Fruit fly (Drosophila melanogaster): ENCODE measurements around the gene CG43290.

CG43290 gene

dm6 chr3R:7349452-7349851 is at the start of gene CG43290:
Gene CG43290, minus strand, starts transcription at chr3R:7349552.
- TF ChIP-seq CG15710 (tag; optimal IDR thresholded peaks at IDR 0.05), result no peak
- TF ChIP-seq Pif1A (GFP tag; optimal IDR thresholded peaks at IDR 0.05), result no peak
- TF ChIP-seq fd96Ca (GFP tag; IDR thresholded peaks at IDR 0.05), result no peak
- no peak for TF ChIP-seq CG8159 (tag; optimal IDR thresholded peaks at IDR 0.05)
- no peak for TF ChIP-seq CG8301 (tag; optimal IDR thresholded peaks at IDR 0.05)
- no peak for TF ChIP-seq CG9948 (tag; optimal IDR thresholded peaks at IDR 0.05)
- no peak for TF ChIP-seq CG10348 (GFP tag; IDR thresholded peaks at IDR 0.05)
- TF ChIP-seq gl (tag; optimal IDR thresholded peaks at IDR 0.05), result no peak
- TF ChIP-seq Pif1B (GFP tag; optimal IDR thresholded peaks at IDR 0.05), result no peak

dm6 chr3R:7394047-7394446 is 44.7 kb upstream of the CG43290 start:
- TF ChIP-seq Ets98B (GFP tag; IDR thresholded peaks at IDR 0.05) (no peak), Snoo (tag; optimal IDR thresholded peaks at IDR 0.05) (no peak), CG32121 (GFP tag; IDR thresholded peaks at IDR 0.05) (no peak), CG10348 (GFP tag; IDR thresholded peaks at IDR 0.05) (no peak), EcR (GFP tag; optimal IDR thresholded peaks at IDR 0.05) (no peak), CG9948 (tag; optimal IDR thresholded peaks at IDR 0.05) (no peak), CG15710 (tag; optimal IDR thresholded peaks at IDR 0.05) (no peak), CG17806 (tag; optimal IDR thresholded peaks at IDR 0.05) (no peak), CG13204 (GFP tag; optimal IDR thresholded peaks at IDR 0.05) (no peak), CG12605 (GFP tag; IDR thresholded peaks at IDR 0.05) (no peak)

- TF ChIP-seq CG10348 (GFP tag; IDR thresholded peaks at IDR 0.05) (no peak), EcR (GFP tag; optimal IDR thresholded peaks at IDR 0.05) (no peak), Ets98B (GFP tag; IDR thresholded peaks at IDR 0.05) (no peak), fd96Ca (GFP tag; IDR thresholded peaks at IDR 0.05) (no peak), CG8159 (tag; optimal IDR thresholded peaks at IDR 0.05) (no peak), CG13204 (GFP tag; optimal IDR thresholded peaks at IDR 0.05) (no peak), CG17806 (tag; optimal IDR thresholded peaks at IDR 0.05) (no peak), CG32121 (GFP tag; IDR thresholded peaks at IDR 0.05) (no peak), D1 (tag; optimal IDR thresholded peaks at IDR 0.05) (no peak)
Measured at dm6 chr3R:7391113-7391512, 41.8 kb upstream of the CG43290 start, which contains the start of gene CG42650. Gene CG42650, plus strand, starts transcription at chr3R:7391413.

dm6 chr3R:7369205-7369604 is 19.9 kb upstream of the CG43290 start, which contains the start of gene MstProx:
Gene MstProx, minus strand, starts transcription at chr3R:7369305.
- TF ChIP-seq CG8159 (tag; optimal IDR thresholded peaks at IDR 0.05) (no peak), CG8301 (tag; optimal IDR thresholded peaks at IDR 0.05) (no peak), Pif1A (GFP tag; optimal IDR thresholded peaks at IDR 0.05) (no peak), EcR (GFP tag; optimal IDR thresholded peaks at IDR 0.05) (no peak), CG34367 (tag; optimal IDR thresholded peaks at IDR 0.05) (no peak), CG14655 (GFP tag; optimal IDR thresholded peaks at IDR 0.05) (no peak), CG4496 (GFP tag; IDR thresholded peaks at IDR 0.05) (no peak), CG17806 (tag; optimal IDR thresholded peaks at IDR 0.05) (no peak), CG15710 (tag; optimal IDR thresholded peaks at IDR 0.05) (no peak), CG12605 (GFP tag; IDR thresholded peaks at IDR 0.05) (no peak)

dm6 chr3R:7365527-7365926 is 16.2 kb upstream of the CG43290 start, which contains the start of the genes Mst84Db and Mst84Da:
Gene Mst84Db, minus strand, starts transcription at chr3R:7365627.
Gene Mst84Da, plus strand, starts transcription at chr3R:7365850.
- no peak for TF ChIP-seq CG8301 (tag; optimal IDR thresholded peaks at IDR 0.05)
- no peak for TF ChIP-seq D1 (tag; optimal IDR thresholded peaks at IDR 0.05)
- TF ChIP-seq CG34367 (tag; optimal IDR thresholded peaks at IDR 0.05), result no peak
- TF ChIP-seq CG10348 (GFP tag; IDR thresholded peaks at IDR 0.05), result no peak
- TF ChIP-seq CG8159 (tag; optimal IDR thresholded peaks at IDR 0.05), result no peak
- no peak for TF ChIP-seq gl (tag; optimal IDR thresholded peaks at IDR 0.05)
- TF ChIP-seq CG13204 (GFP tag; optimal IDR thresholded peaks at IDR 0.05), result no peak
- TF ChIP-seq CG14655 (GFP tag; optimal IDR thresholded peaks at IDR 0.05), result no peak
- no peak for TF ChIP-seq CG4496 (GFP tag; IDR thresholded peaks at IDR 0.05)
- no peak for TF ChIP-seq Ets98B (GFP tag; IDR thresholded peaks at IDR 0.05)
- no peak for TF ChIP-seq EcR (GFP tag; optimal IDR thresholded peaks at IDR 0.05)
- no peak for TF ChIP-seq CG32121 (GFP tag; IDR thresholded peaks at IDR 0.05)

dm6 chr3R:7364573-7364972 is 15.2 kb upstream of the CG43290 start, which contains the start of gene Mst84Dc:
Gene Mst84Dc, minus strand, starts transcription at chr3R:7364673.
- TF ChIP-seq CG13204 (GFP tag; optimal IDR thresholded peaks at IDR 0.05) (no peak), CG14655 (GFP tag; optimal IDR thresholded peaks at IDR 0.05) (no peak), CG15710 (tag; optimal IDR thresholded peaks at IDR 0.05) (no peak), CG12605 (GFP tag; IDR thresholded peaks at IDR 0.05) (no peak), fd96Ca (GFP tag; IDR thresholded peaks at IDR 0.05) (no peak), Snoo (tag; optimal IDR thresholded peaks at IDR 0.05) (no peak), Ets98B (GFP tag; IDR thresholded peaks at IDR 0.05) (no peak), CG10348 (GFP tag; IDR thresholded peaks at IDR 0.05) (no peak), CG8301 (tag; optimal IDR thresholded peaks at IDR 0.05) (no peak), CG4496 (GFP tag; IDR thresholded peaks at IDR 0.05) (no peak), Pif1B (GFP tag; optimal IDR thresholded peaks at IDR 0.05) (no peak), gl (tag; optimal IDR thresholded peaks at IDR 0.05) (no peak), CG34367 (tag; optimal IDR thresholded peaks at IDR 0.05) (no peak), rn (GFP tag; IDR thresholded peaks at IDR 0.05) (no peak), Pif1A (GFP tag; optimal IDR thresholded peaks at IDR 0.05) (no peak), CG32121 (GFP tag; IDR thresholded peaks at IDR 0.05) (no peak), D1 (tag; optimal IDR thresholded peaks at IDR 0.05) (no peak), CG9948 (tag; optimal IDR thresholded peaks at IDR 0.05) (no peak)

- no peak for TF ChIP-seq Pif1A (GFP tag; optimal IDR thresholded peaks at IDR 0.05)
- no peak for TF ChIP-seq Pif1B (GFP tag; optimal IDR thresholded peaks at IDR 0.05)
- TF ChIP-seq Snoo (tag; optimal IDR thresholded peaks at IDR 0.05), result no peak
- TF ChIP-seq fd96Ca (GFP tag; IDR thresholded peaks at IDR 0.05), result no peak
- TF ChIP-seq EcR (GFP tag; optimal IDR thresholded peaks at IDR 0.05), result no peak
Measured at dm6 chr3R:7363673-7364072, 14.3 kb upstream of the CG43290 start, which contains the start of gene Mst84Dd. Gene Mst84Dd, minus strand, starts transcription at chr3R:7363773.

Measured in whole organism, pupa.